Worm (Caenorhabditis elegans): ENCODE results near the gene srd-11.

srd-11 gene

ce11 chrV:13568533-13568932 is 51.1 kb downstream of the srd-11 start, which contains the start of the genes nuaf-1 and bir-2:
nuaf-1 (minus strand) TSS chrV:13568630.
bir-2 (plus strand) TSS chrV:13568850.
- TF ChIP-seq nhr-23 (tag; optimal IDR thresholded peaks at IDR 0.05) (no peak), nhr-10 (tag; optimal IDR thresholded peaks at IDR 0.05) (no peak), mbf-1 (tag; optimal IDR thresholded peaks at IDR 0.05) (no peak), ZK546.5 (tag; optimal IDR thresholded peaks at IDR 0.05) (no peak), C34F6.9 (tag; optimal IDR thresholded peaks at IDR 0.05) (peak; percentile 62), fos-1 (tag; optimal IDR thresholded peaks at IDR 0.05) (peak; percentile 42), elt-3 (tag; optimal IDR thresholded peaks at IDR 0.05) (no peak), nhr-11 (tag; optimal IDR thresholded peaks at IDR 0.05) (no peak), sma-3 (GFP tag; optimal IDR thresholded peaks at IDR 0.05) (peak; percentile 42), snpc-4 (tag; optimal IDR thresholded peaks at IDR 0.05) (no peak), nhr-6 (tag; optimal IDR thresholded peaks at IDR 0.05) (no peak), nhr-21 (tag; optimal IDR thresholded peaks at IDR 0.05) (peak; percentile 11), unc-39 (tag; optimal IDR thresholded peaks at IDR 0.05) (no peak), lin-11 (tag; optimal IDR thresholded peaks at IDR 0.05) (no peak), gmeb-1 (tag; optimal IDR thresholded peaks at IDR 0.05) (peak; percentile 74), R02D3.7 (tag; optimal IDR thresholded peaks at IDR 0.05) (no peak), mab-5 (tag; optimal IDR thresholded peaks at IDR 0.05) (no peak), dmd-4 (tag; optimal IDR thresholded peaks at IDR 0.05) (no peak), ztf-4 (tag; optimal IDR thresholded peaks at IDR 0.05) (no peak), egl-27 (tag; optimal IDR thresholded peaks at IDR 0.05) (no peak), sem-4 (tag; optimal IDR thresholded peaks at IDR 0.05) (no peak), ztf-11 (tag; optimal IDR thresholded peaks at IDR 0.05) (no peak), mdl-1 (tag; optimal IDR thresholded peaks at IDR 0.05) (no peak), unc-62 (GFP tag; optimal IDR thresholded peaks at IDR 0.05) (no peak), Y55F3AM.14 (GFP tag; optimal IDR thresholded peaks at IDR 0.05) (no peak), elt-1 (tag; optimal IDR thresholded peaks at IDR 0.05) (no peak), F13H6.1 (tag; optimal IDR thresholded peaks at IDR 0.05) (peak; percentile 31), lin-39 (tag; optimal IDR thresholded peaks at IDR 0.05) (no peak), sma-9 (GFP tag; optimal IDR thresholded peaks at IDR 0.05) (peak; percentile 50), sma-9 (tag; optimal IDR thresholded peaks at IDR 0.05) (no peak), nhr-25 (tag; optimal IDR thresholded peaks at IDR 0.05) (no peak), aly-2 (tag; optimal IDR thresholded peaks at IDR 0.05) (no peak), unc-55 (GFP tag; optimal IDR thresholded peaks at IDR 0.05) (peak; percentile 78), ama-1 (optimal IDR thresholded peaks at IDR 0.05) (no peak), peb-1 (tag; optimal IDR thresholded peaks at IDR 0.05) (no peak), nhr-12 (tag; optimal IDR thresholded peaks at IDR 0.05) (no peak), blmp-1 (tag; optimal IDR thresholded peaks at IDR 0.05; ENCODE audit: insufficient read depth) (no peak), alr-1 (tag; optimal IDR thresholded peaks at IDR 0.05) (no peak), ztf-1 (GFP tag; conservative IDR thresholded peaks at IDR 0.05) (no peak), skn-1 (tag; optimal IDR thresholded peaks at IDR 0.05) (no peak), ceh-82 (tag; optimal IDR thresholded peaks at IDR 0.05) (no peak), nhr-77 (tag; optimal IDR thresholded peaks at IDR 0.05) (no peak), nhr-237 (tag; optimal IDR thresholded peaks at IDR 0.05) (no peak), lsy-2 (tag; optimal IDR thresholded peaks at IDR 0.05) (peak; percentile 10 to 68), zag-1 (tag; optimal IDR thresholded peaks at IDR 0.05) (no peak), crh-2 (tag; optimal IDR thresholded peaks at IDR 0.05) (peak; percentile 67), lin-13 (GFP tag; optimal IDR thresholded peaks at IDR 0.05) (peak; percentile 28), nhr-129 (tag; optimal IDR thresholded peaks at IDR 0.05) (peak; percentile 40), ceh-16 (tag; optimal IDR thresholded peaks at IDR 0.05) (no peak)
